Worm (Caenorhabditis elegans) whole organism, early embryonic: ENCODE measurements around the gene Y97E10AL.1.

Source experiments
- B0310.2 ChIP-seq: sonication (generic microtip); optimal IDR thresholded peaks from 2 replicates; lab custom pipeline; 2016; ENCODE audit warnings: mild to moderate bottlenecking, missing genetic modification characterization, missing compliant biosample characterization
- F13C5.2 ChIP-seq: sonication (generic microtip); optimal IDR thresholded peaks from 2 replicates; lab custom pipeline; 2017; ENCODE audit warnings: mild to moderate bottlenecking, missing genetic modification characterization, inconsistent platforms, missing compliant biosample characterization
- aly-1 ChIP-seq: sonication (generic microtip); optimal IDR thresholded peaks from 2 replicates; lab custom pipeline; 2016; ENCODE audit warnings: missing genetic modification characterization, missing compliant biosample characterization
- ama-1 ChIP-seq: fragments of 150-350 bp; optimal IDR thresholded peaks from 2 replicates; lab custom pipeline; 2014
- ceh-13 ChIP-seq: fragments of 200-800 bp; sonication (Bioruptor generic); optimal IDR thresholded peaks from 2 replicates; lab custom pipeline; 2018; ENCODE audit warnings: mild to moderate bottlenecking, missing genetic modification characterization, missing compliant biosample characterization
- ceh-36 ChIP-seq: sonication (generic microtip); optimal IDR thresholded peaks from 2 replicates; lab custom pipeline; 2016; ENCODE audit warnings: missing genetic modification characterization, inconsistent platforms, missing compliant biosample characterization
- ets-7 ChIP-seq: sonication (generic microtip); optimal IDR thresholded peaks from 2 replicates; lab custom pipeline; 2016; ENCODE audit warnings: missing genotype, missing genetic modification characterization, missing compliant biosample characterization
- flt-1 ChIP-seq: fragments of 200-800 bp; sonication (Bioruptor generic); IDR thresholded peaks from 2 replicates; pipeline ENCODE4 v1.3.6; 2022; ENCODE audit warnings: missing genetic modification characterization, missing compliant biosample characterization
- hmbx-1 ChIP-seq: sonication (generic microtip); optimal IDR thresholded peaks from 2 replicates; lab custom pipeline; 2016; ENCODE audit warnings: mild to moderate bottlenecking, missing genetic modification characterization, missing compliant biosample characterization
- hmg-4 ChIP-seq: fragments of 200-800 bp; sonication (Bioruptor generic); optimal IDR thresholded peaks from 2 replicates; lab custom pipeline; 2018; ENCODE audit warnings: mild to moderate bottlenecking, missing genetic modification characterization, missing compliant biosample characterization
- hnd-1 ChIP-seq: sonication (generic microtip); optimal IDR thresholded peaks from 2 replicates; lab custom pipeline; 2016; ENCODE audit warnings: missing genetic modification characterization, missing compliant biosample characterization
- pes-1 ChIP-seq: fragments of 200-800 bp; sonication (Bioruptor generic); IDR thresholded peaks from 2 replicates; pipeline ENCODE4 v1.3.6; 2022; ENCODE audit warnings: missing genetic modification reagents, missing genetic modification characterization, missing compliant biosample characterization
- scrt-1 ChIP-seq: fragments of 200-800 bp; sonication (Bioruptor generic); IDR thresholded peaks from 2 replicates; pipeline ENCODE4 v1.3.6; 2022; ENCODE audit warnings: missing genetic modification characterization, missing compliant biosample characterization
- sea-1 ChIP-seq: fragments of 200-800 bp; sonication (Bioruptor generic); conservative IDR thresholded peaks from 2 replicates; pipeline ENCODE4 v1.3.6; 2022; ENCODE audit warnings: missing genetic modification characterization, missing compliant biosample characterization
- tbx-11 ChIP-seq: fragments of 200-800 bp; sonication (Bioruptor generic); IDR thresholded peaks from 2 replicates; pipeline ENCODE4 v1.3.6; 2022; ENCODE audit warnings: missing genetic modification characterization, missing compliant biosample characterization
- tbx-37 ChIP-seq: fragments of 200-800 bp; sonication (Bioruptor generic); conservative IDR thresholded peaks from 2 replicates; pipeline ENCODE4 v1.3.6; 2022; ENCODE audit warnings: missing genetic modification reagents, missing genetic modification characterization, missing compliant biosample characterization
- tra-4 ChIP-seq: sonication (generic microtip); optimal IDR thresholded peaks from 2 replicates; lab custom pipeline; 2017; ENCODE audit warnings: missing genetic modification characterization, missing compliant biosample characterization

The Y97E10AL.1 gene

ce11 chrV:7985860-7986259 is at the start of gene Y97E10AL.1:
Gene Y97E10AL.1, plus strand, starts transcription at chrV:7986160.
- TF ChIP-seq tbx-37 (GFP tag; lab: Robert Waterston, UW) (no peak), pes-1 (GFP tag; lab: Robert Waterston, UW) (no peak), tbx-11 (no peak), ets-7 (tag; lab: Kevin White, UChicago) (no peak), F13C5.2 (tag; lab: Kevin White, UChicago) (no peak), B0310.2 (tag; lab: Kevin White, UChicago) (no peak), scrt-1 (no peak), aly-1 (no peak), ceh-36 (no peak), ama-1 (lab: Kevin White, UChicago) (no peak), flt-1 (GFP tag; lab: Robert Waterston, UW) (no peak)

ce11 chrV:7937152-7937551 is 48.8 kb upstream of the Y97E10AL.1 start, which contains the start of gene srsx-3:
Gene srsx-3, minus strand, starts transcription at chrV:7937252.
- TF ChIP-seq scrt-1 (no peak), ceh-13 (GFP tag; lab: Kevin White, UChicago) (no peak), ceh-36 (no peak), ets-7 (tag; lab: Kevin White, UChicago) (no peak), hnd-1 (tag; lab: Kevin White, UChicago) (no peak), sea-1 (no peak), F13C5.2 (tag; lab: Kevin White, UChicago) (no peak), flt-1 (GFP tag; lab: Robert Waterston, UW) (no peak), tbx-37 (GFP tag; lab: Robert Waterston, UW) (no peak), tra-4 (tag; lab: Kevin White, UChicago) (no peak), tbx-11 (no peak), hmg-4 (no peak), ama-1 (lab: Kevin White, UChicago) (no peak), B0310.2 (tag; lab: Kevin White, UChicago) (no peak), aly-1 (no peak), hmbx-1 (tag; lab: Kevin White, UChicago) (no peak)

- TF ChIP-seq sea-1 (no peak), hmg-4 (no peak), aly-1 (no peak), ceh-13 (GFP tag; lab: Kevin White, UChicago) (no peak), tbx-11 (no peak)
Measured at ce11 chrV:7940299-7940698, 45.7 kb upstream of the Y97E10AL.1 start, which contains the start of gene srt-53. Gene srt-53, minus strand, starts transcription at chrV:7940399.

- TF ChIP-seq tra-4 (tag; lab: Kevin White, UChicago) (no peak), flt-1 (GFP tag; lab: Robert Waterston, UW) (no peak), hmbx-1 (tag; lab: Kevin White, UChicago) (no peak), ama-1 (lab: Kevin White, UChicago) (no peak), tbx-11 (no peak), pes-1 (GFP tag; lab: Robert Waterston, UW) (no peak), hmg-4 (no peak), aly-1 (no peak), tbx-37 (GFP tag; lab: Robert Waterston, UW) (no peak), F13C5.2 (tag; lab: Kevin White, UChicago) (no peak), B0310.2 (tag; lab: Kevin White, UChicago) (no peak), hnd-1 (tag; lab: Kevin White, UChicago) (no peak), scrt-1 (no peak), ceh-36 (no peak), ets-7 (tag; lab: Kevin White, UChicago) (no peak), ceh-13 (GFP tag; lab: Kevin White, UChicago) (no peak)
Measured at ce11 chrV:7943568-7943967, 42.4 kb upstream of the Y97E10AL.1 start, which contains the start of gene Y97E10B.1. Gene Y97E10B.1, plus strand, starts transcription at chrV:7943868.

ce11 chrV:7946229-7946628 is 39.7 kb upstream of the Y97E10AL.1 start:
- TF ChIP-seq flt-1 (GFP tag; lab: Robert Waterston, UW): no peak
- TF ChIP-seq tra-4 (tag; lab: Kevin White, UChicago): no peak
- TF ChIP-seq hnd-1 (tag; lab: Kevin White, UChicago): no peak
- TF ChIP-seq B0310.2 (tag; lab: Kevin White, UChicago): no peak
- TF ChIP-seq ceh-36: no peak
- TF ChIP-seq aly-1: no peak
- TF ChIP-seq pes-1 (GFP tag; lab: Robert Waterston, UW): no peak
- no peak for TF ChIP-seq tbx-11
- TF ChIP-seq F13C5.2 (tag; lab: Kevin White, UChicago): no peak
- TF ChIP-seq sea-1: no peak
- TF ChIP-seq hmbx-1 (tag; lab: Kevin White, UChicago): no peak
- no peak for TF ChIP-seq scrt-1

- TF ChIP-seq F13C5.2 (tag; lab: Kevin White, UChicago) (no peak), tbx-11 (no peak), tra-4 (tag; lab: Kevin White, UChicago) (no peak), flt-1 (GFP tag; lab: Robert Waterston, UW) (no peak), ceh-13 (GFP tag; lab: Kevin White, UChicago) (no peak), pes-1 (GFP tag; lab: Robert Waterston, UW) (no peak), ets-7 (tag; lab: Kevin White, UChicago) (no peak)
Measured at ce11 chrV:7952855-7953254, 33.1 kb upstream of the Y97E10AL.1 start, which contains the start of gene clec-216. Gene clec-216, minus strand, starts transcription at chrV:7952955.

- no peak for TF ChIP-seq aly-1
- no peak for TF ChIP-seq sea-1
- TF ChIP-seq F13C5.2 (tag; lab: Kevin White, UChicago): no peak
- no peak for TF ChIP-seq ama-1 (lab: Kevin White, UChicago)
- no peak for TF ChIP-seq ets-7 (tag; lab: Kevin White, UChicago)
- no peak for TF ChIP-seq hnd-1 (tag; lab: Kevin White, UChicago)
- TF ChIP-seq tbx-37 (GFP tag; lab: Robert Waterston, UW): no peak
- TF ChIP-seq pes-1 (GFP tag; lab: Robert Waterston, UW): no peak
- no peak for TF ChIP-seq hmg-4
- no peak for TF ChIP-seq tbx-11
- no peak for TF ChIP-seq ceh-13 (GFP tag; lab: Kevin White, UChicago)
- TF ChIP-seq B0310.2 (tag; lab: Kevin White, UChicago): no peak
- no peak for TF ChIP-seq flt-1 (GFP tag; lab: Robert Waterston, UW)
- no peak for TF ChIP-seq hmbx-1 (tag; lab: Kevin White, UChicago)
Measured at ce11 chrV:7954552-7954951, 31.4 kb upstream of the Y97E10AL.1 start, which contains the start of gene F26D11.13. Gene F26D11.13, minus strand, starts transcription at chrV:7954652.
